Fruit fly (Drosophila melanogaster): Measurements from ENCODE around the gene ear.
A peak's percentile ranks its signal among the peaks of the same experiment; 100 is the strongest.

Gene ear

dm6 chr3R:15320747-15321085 is at the start of gene ear:
Gene ear (plus strand): TSS chr3R:15320756.
- TF ChIP-seq CG4617 (GFP tag; optimal IDR thresholded peaks at IDR 0.05; ENCODE audit: borderline replicate concordance), result peak; percentile 82
- TF ChIP-seq CG2875 (GFP tag; optimal IDR thresholded peaks at IDR 0.05), result no peak
- peak; percentile 0 for TF ChIP-seq Sin3A (optimal IDR thresholded peaks at IDR 0.05)
- TF ChIP-seq CG17186 (GFP tag; optimal IDR thresholded peaks at IDR 0.05), result peak; percentile 55
- no peak for TF ChIP-seq Oli (tag; optimal IDR thresholded peaks at IDR 0.05)
- TF ChIP-seq gfzf (GFP tag; optimal IDR thresholded peaks at IDR 0.05), result peak; percentile 81
- TF ChIP-seq MBD-R2 (GFP tag; IDR thresholded peaks at IDR 0.05), result peak; percentile 48
- no peak for TF ChIP-seq lmd (GFP tag; IDR thresholded peaks at IDR 0.05)
- TF ChIP-seq Asciz (GFP tag; optimal IDR thresholded peaks at IDR 0.05), result no peak
- peak; percentile 50 for TF ChIP-seq pzg (GFP tag; optimal IDR thresholded peaks at IDR 0.05)
- TF ChIP-seq bbx (GFP tag; IDR thresholded peaks at IDR 0.05; ENCODE audit: partially characterized antibody), result 0 out of 2 replicates have a peak, but pooled peaks have one; percentile 7
- no peak for TF ChIP-seq knrl (GFP tag; IDR thresholded peaks at IDR 0.05; ENCODE audit: partially characterized antibody)
- 0 out of 4 replicates have a peak, but pooled peaks have one; percentile 25 for TF ChIP-seq Dll (GFP tag; IDR thresholded peaks at IDR 0.05; ENCODE audit: partially characterized antibody)
- peak; percentile 40 for TF ChIP-seq CG9797 (GFP tag; optimal IDR thresholded peaks at IDR 0.05)
- TF ChIP-seq CG4404 (GFP tag; IDR thresholded peaks at IDR 0.05), result no peak
- TF ChIP-seq CG7372 (GFP tag; IDR thresholded peaks at IDR 0.05), result no peak
- TF ChIP-seq MESR4 (GFP tag; optimal IDR thresholded peaks at IDR 0.05), result peak; percentile 87
- TF ChIP-seq aop (GFP tag; IDR thresholded peaks at IDR 0.05), result no peak
- TF ChIP-seq Med (GFP tag), result peak; percentile 11
- no peak for TF ChIP-seq mld (GFP tag; IDR thresholded peaks at IDR 0.05; ENCODE audit: partially characterized antibody)

- TF ChIP-seq wor (GFP tag; IDR thresholded peaks at IDR 0.05), result peak; percentile 95
- peak; percentile 73; the same call in 1 of the 2 replicates for TF ChIP-seq ato (GFP tag; IDR thresholded peaks at IDR 0.05; ENCODE audit: partially characterized antibody)
- peak; percentile 94 for TF ChIP-seq CG10366 (GFP tag; IDR thresholded peaks at IDR 0.05)
- TF ChIP-seq CG6791 (GFP tag; IDR thresholded peaks at IDR 0.05; ENCODE audit: partially characterized antibody), result peak; percentile 83
- peak; percentile 96 for TF ChIP-seq CG8290 (GFP tag; optimal IDR thresholded peaks at IDR 0.05)
- peak; percentile 90 for TF ChIP-seq CG8290 (tag; optimal IDR thresholded peaks at IDR 0.05)
- TF ChIP-seq otp (GFP tag; IDR thresholded peaks at IDR 0.05), result peak; percentile 91
- TF ChIP-seq CG12744 (GFP tag; optimal IDR thresholded peaks at IDR 0.05), result peak; percentile 84
- TF ChIP-seq CG2120 (GFP tag; optimal IDR thresholded peaks at IDR 0.05), result peak; percentile 97
- peak; percentile 35 for TF ChIP-seq btn (GFP tag; optimal IDR thresholded peaks at IDR 0.05)
- no peak for TF ChIP-seq CG1832 (GFP tag; optimal IDR thresholded peaks at IDR 0.05)
- peak; percentile 94 for TF ChIP-seq CG6813 (GFP tag; optimal IDR thresholded peaks at IDR 0.05)
- peak; percentile 98 for TF ChIP-seq CG12104 (GFP tag; optimal IDR thresholded peaks at IDR 0.05)
- TF ChIP-seq Deaf1 (tag; optimal IDR thresholded peaks at IDR 0.05), result peak; percentile 88
- peak; percentile 98 for TF ChIP-seq Sox100B (GFP tag; optimal IDR thresholded peaks at IDR 0.05)
- TF ChIP-seq Hr3 (GFP tag; optimal IDR thresholded peaks at IDR 0.05), result peak; percentile 98
- peak; percentile 63 for TF ChIP-seq ftz-f1 (GFP tag; optimal IDR thresholded peaks at IDR 0.05)
- TF ChIP-seq CG2712 (tag; optimal IDR thresholded peaks at IDR 0.05), result peak; percentile 99
- TF ChIP-seq CG5180 (GFP tag; optimal IDR thresholded peaks at IDR 0.05), result peak; percentile 89
- peak; percentile 96 for TF ChIP-seq sisA (GFP tag; IDR thresholded peaks at IDR 0.05)
- peak; percentile 97 for TF ChIP-seq CG11504 (tag; optimal IDR thresholded peaks at IDR 0.05)
- peak; percentile 89 for TF ChIP-seq NFAT (GFP tag; IDR thresholded peaks at IDR 0.05)
- peak; percentile 97 for TF ChIP-seq bcd (GFP tag; optimal IDR thresholded peaks at IDR 0.05)
- TF ChIP-seq CG11723 (GFP tag; optimal IDR thresholded peaks at IDR 0.05), result peak; percentile 93
- peak; percentile 94 for TF ChIP-seq pho (GFP tag; optimal IDR thresholded peaks at IDR 0.05)
- peak; percentile 91 for TF ChIP-seq CG4854 (GFP tag; optimal IDR thresholded peaks at IDR 0.05)
- peak; percentile 84 for TF ChIP-seq Jarid2 (GFP tag; optimal IDR thresholded peaks at IDR 0.05)
- TF ChIP-seq Taf1 (GFP tag; IDR thresholded peaks at IDR 0.05), result peak; percentile 91
- TF ChIP-seq stc (GFP tag; IDR thresholded peaks at IDR 0.05), result peak; percentile 96
- peak; percentile 92 for TF ChIP-seq CG11085 (GFP tag; IDR thresholded peaks at IDR 0.05)
- peak; percentile 97 for TF ChIP-seq CG12942 (GFP tag; optimal IDR thresholded peaks at IDR 0.05)
Measured at dm6 chr3R:15275158-15275623, 45.4 kb upstream of the ear start, which contains the start of the genes Cp190 and CG4338. Gene Cp190 (minus strand): TSS chr3R:15275241. Gene CG4338 (plus strand): TSS chr3R:15275522.
